Fruit fly (Drosophila melanogaster): ENCODE results near the gene PNUTS.

DNA sequence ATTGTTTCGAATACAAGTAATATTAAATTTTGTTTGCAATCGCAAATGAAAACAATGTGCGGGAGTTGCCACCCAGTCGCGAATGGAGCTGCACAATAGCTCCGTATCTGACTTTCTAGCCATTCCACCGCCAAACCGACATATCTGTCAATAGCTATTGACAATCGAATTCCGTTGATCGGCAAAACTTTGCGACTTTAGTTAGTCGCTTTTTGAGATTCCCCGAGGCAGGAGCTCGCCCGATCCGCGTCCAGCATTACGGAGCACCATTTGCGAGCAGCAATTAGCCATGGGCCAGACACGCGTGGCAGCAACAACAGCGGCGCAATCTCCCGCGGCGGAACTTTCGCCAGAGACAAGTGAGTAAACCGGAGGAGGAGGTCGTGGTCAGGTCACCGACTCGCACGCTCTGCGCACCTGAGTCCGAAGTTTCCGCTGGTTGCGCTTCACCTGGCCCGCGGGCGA is 17.6 kb upstream of the PNUTS start, which contains the start of the genes CG4291 and kraken:
- TF ChIP-seq CG8478 (optimal IDR thresholded peaks at IDR 0.05), result no peak
- peak in 1 of 2 experiments; percentile 39 for TF ChIP-seq CTCF (optimal IDR thresholded peaks at IDR 0.05)

Data from S2 (cell line).